Fruit fly (Drosophila melanogaster): ENCODE data around the gene CG31635.

Gene CG31635

dm6 chr2L:6683992-6684882, 35.3 kb upstream of the CG31635 start, which contains the start of gene Nhe3 (continued):
- TF ChIP-seq CG3163 (GFP tag; optimal IDR thresholded peaks at IDR 0.05) = peak; percentile 44
- no peak for TF ChIP-seq Doc2 (GFP tag; IDR thresholded peaks at IDR 0.05)
- peak; percentile 78 for TF ChIP-seq Ets97D (GFP tag; optimal IDR thresholded peaks at IDR 0.05)
- TF ChIP-seq CG14710 (tag; optimal IDR thresholded peaks at IDR 0.05) = peak; percentile 81
- TF ChIP-seq B-H2 (GFP tag; optimal IDR thresholded peaks at IDR 0.05) = peak; percentile 67
- peak; percentile 41 for TF ChIP-seq CG12219 (GFP tag; optimal IDR thresholded peaks at IDR 0.05)
- peak; percentile 82 for TF ChIP-seq Xrp1 (GFP tag; IDR thresholded peaks at IDR 0.05)
- peak; percentile 45 for TF ChIP-seq Myb (GFP tag; optimal IDR thresholded peaks at IDR 0.05)
- no peak for TF ChIP-seq CkIIα-i1 (GFP tag; IDR thresholded peaks at IDR 0.05)
- peak; percentile 33 for TF ChIP-seq CG10431 (GFP tag; optimal IDR thresholded peaks at IDR 0.05)
- no peak for TF ChIP-seq CG4282 (GFP tag; optimal IDR thresholded peaks at IDR 0.05)
- TF ChIP-seq Dll (GFP tag; IDR thresholded peaks at IDR 0.05; ENCODE audit: partially characterized antibody) = peak; percentile 66; the same call in 3 of the 4 replicates
- peak; percentile 65 for TF ChIP-seq CG12942 (GFP tag; optimal IDR thresholded peaks at IDR 0.05)
- peak; percentile 34 for TF ChIP-seq hkb (optimal IDR thresholded peaks at IDR 0.05)
- TF ChIP-seq hkb (GFP tag; IDR thresholded peaks at IDR 0.05) = peak; percentile 82
- TF ChIP-seq CG13624 (GFP tag; optimal IDR thresholded peaks at IDR 0.05) = peak; percentile 80
- TF ChIP-seq CG6854 (GFP tag; optimal IDR thresholded peaks at IDR 0.05) = peak; percentile 30
- peak; percentile 85 for TF ChIP-seq lmd (GFP tag; IDR thresholded peaks at IDR 0.05)
- TF ChIP-seq CG2889 (GFP tag; IDR thresholded peaks at IDR 0.05) = peak; percentile 78; the same call in 2 of the 3 replicates
- peak; percentile 81 for TF ChIP-seq chn (GFP tag; optimal IDR thresholded peaks at IDR 0.05)
- TF ChIP-seq CG34422 (GFP tag; IDR thresholded peaks at IDR 0.05) = peak; percentile 77
- TF ChIP-seq CG2875 (GFP tag; optimal IDR thresholded peaks at IDR 0.05) = peak; percentile 46
- no peak for TF ChIP-seq Lpt (GFP tag; optimal IDR thresholded peaks at IDR 0.05)
- TF ChIP-seq dysf (GFP tag; IDR thresholded peaks at IDR 0.05) = peak; percentile 85
- no peak for TF ChIP-seq fru (optimal IDR thresholded peaks at IDR 0.05)
- TF ChIP-seq Mes4 (GFP tag; optimal IDR thresholded peaks at IDR 0.05) = peak; percentile 28
- peak; percentile 81 for TF ChIP-seq Sox100B (GFP tag; optimal IDR thresholded peaks at IDR 0.05)
- TF ChIP-seq CG8089 (GFP tag; optimal IDR thresholded peaks at IDR 0.05) = peak; percentile 51
- peak; percentile 93 for TF ChIP-seq CG9932 (GFP tag; IDR thresholded peaks at IDR 0.05)
- peak; percentile 40; the same call in 1 of the 2 replicates for TF ChIP-seq CG10321 (GFP tag; IDR thresholded peaks at IDR 0.05)
- peak; percentile 63 for TF ChIP-seq Hand (GFP tag; optimal IDR thresholded peaks at IDR 0.05)
- TF ChIP-seq CG32532 (GFP tag; IDR thresholded peaks at IDR 0.05) = peak; percentile 83
- peak; percentile 42 for TF ChIP-seq CG33213 (GFP tag; optimal IDR thresholded peaks at IDR 0.05)
- TF ChIP-seq salm (tag; optimal IDR thresholded peaks at IDR 0.05) = peak; percentile 74
- peak; percentile 57 for TF ChIP-seq scrt (GFP tag; optimal IDR thresholded peaks at IDR 0.05)
- peak; percentile 88; the same call in 2 of the 3 replicates for TF ChIP-seq zfh1 (GFP tag; IDR thresholded peaks at IDR 0.05)
- no peak for TF ChIP-seq sc (optimal IDR thresholded peaks at IDR 0.05)
- TF ChIP-seq sc (GFP tag; optimal IDR thresholded peaks at IDR 0.05) = peak; percentile 57
- TF ChIP-seq Hmx (GFP tag; optimal IDR thresholded peaks at IDR 0.05) = peak; percentile 69
- TF ChIP-seq chif (GFP tag; optimal IDR thresholded peaks at IDR 0.05) = peak; percentile 36 to 85
- peak; percentile 87 for TF ChIP-seq gem (tag; optimal IDR thresholded peaks at IDR 0.05)
- peak; percentile 29; the same call in 1 of the 3 replicates for TF ChIP-seq CG3726 (GFP tag; IDR thresholded peaks at IDR 0.05)
- TF ChIP-seq gcm2 (GFP tag; optimal IDR thresholded peaks at IDR 0.05) = peak; percentile 50
- peak; percentile 70 for TF ChIP-seq CG17568 (GFP tag; optimal IDR thresholded peaks at IDR 0.05)
- TF ChIP-seq row (GFP tag; IDR thresholded peaks at IDR 0.05) = peak; percentile 95
- peak; percentile 78 for TF ChIP-seq CG13424 (tag; optimal IDR thresholded peaks at IDR 0.05)
- TF ChIP-seq vnd (GFP tag; IDR thresholded peaks at IDR 0.05; ENCODE audit: partially characterized antibody) = no peak; the same call in 2 of the 3 replicates
- TF ChIP-seq onecut (GFP tag; IDR thresholded peaks at IDR 0.05) = peak; percentile 92
- no peak for TF ChIP-seq CG1832 (GFP tag; optimal IDR thresholded peaks at IDR 0.05)
- TF ChIP-seq CG32772 (GFP tag; IDR thresholded peaks at IDR 0.05) = peak; percentile 84

All from whole organism, embryonic.